Fruit fly (Drosophila melanogaster): ENCODE data around the gene CG13059.

dm6 chr3L:16331633-16332032, 8.2 kb downstream of the CG13059 start, which contains the start of gene retinin:
- TF ChIP-seq CG14711 (tag; optimal IDR thresholded peaks at IDR 0.05) (no peak), CG7101 (tag; optimal IDR thresholded peaks at IDR 0.05) (no peak), CG5204 (GFP tag; optimal IDR thresholded peaks at IDR 0.05) (no peak), kay (GFP tag; ENCODE audit: borderline replicate concordance) (no peak), Crg-1 (GFP tag; optimal IDR thresholded peaks at IDR 0.05) (no peak), cic (GFP tag; optimal IDR thresholded peaks at IDR 0.05) (no peak), Mnt (GFP tag; optimal IDR thresholded peaks at IDR 0.05) (no peak), cnc (optimal IDR thresholded peaks at IDR 0.05) (no peak), CG11617 (GFP tag; optimal IDR thresholded peaks at IDR 0.05) (no peak), CG7045 (GFP tag; optimal IDR thresholded peaks at IDR 0.05) (no peak), bab1 (GFP tag; optimal IDR thresholded peaks at IDR 0.05) (no peak), toe (GFP tag; optimal IDR thresholded peaks at IDR 0.05) (no peak)
